Fruit fly (Drosophila melanogaster) whole organism, embryonic: ENCODE results near the gene NdufA3.
A peak's percentile ranks its signal among the peaks of the same experiment; 100 is the strongest.

Source experiments
- Atf-2 ChIP-seq: fragments of 200-800 bp; sonication (Bioruptor generic); optimal IDR thresholded peaks from 2 replicates; lab custom pipeline; 2016; ENCODE audit warnings: missing biosample characterization, missing genetic modification characterization
- Atf6 ChIP-seq: fragments of 200-800 bp; sonication (Bioruptor generic); IDR thresholded peaks from 2 replicates; pipeline ENCODE4 v1.3.6; 2022; ENCODE audit warnings: missing biosample characterization, missing genetic modification characterization
- Bteb2 ChIP-seq: fragments of 200-800 bp; sonication (Bioruptor generic); optimal IDR thresholded peaks from 2 replicates; lab custom pipeline; 2016; ENCODE audit warnings: missing biosample characterization, missing genetic modification characterization
- CG10274 ChIP-seq: fragments of 200-800 bp; sonication (Bioruptor generic); optimal IDR thresholded peaks from 3 replicates; lab custom pipeline; 2017; ENCODE audit warnings: missing biosample characterization, mild to moderate bottlenecking, missing genetic modification characterization
- CG10565 ChIP-seq: fragments of 200-800 bp; sonication (Bioruptor generic); optimal IDR thresholded peaks from 3 replicates; lab custom pipeline; 2016; ENCODE audit warnings: missing biosample characterization, mild to moderate bottlenecking, missing genetic modification characterization
- CG10979 ChIP-seq: fragments of 200-800 bp; sonication (Bioruptor generic); optimal IDR thresholded peaks from 2 replicates; lab custom pipeline; 2018; ENCODE audit warnings: missing biosample characterization, mild to moderate bottlenecking, missing genetic modification characterization, moderate library complexity
- CG11695 ChIP-seq: fragments of 200-800 bp; sonication (Bioruptor generic); IDR thresholded peaks from 3 replicates; pipeline ENCODE4 v1.3.6; 2022; ENCODE audit warnings: missing biosample characterization, missing genetic modification characterization
- CG15601 ChIP-seq: fragments of 200-800 bp; sonication (Bioruptor generic); optimal IDR thresholded peaks from 3 replicates; lab custom pipeline; 2019; ENCODE audit warnings: missing biosample characterization, mild to moderate bottlenecking, missing genetic modification characterization, moderate library complexity
- CG15696 ChIP-seq: fragments of 200-800 bp; sonication (Bioruptor generic); optimal IDR thresholded peaks from 2 replicates; lab custom pipeline; 2019; ENCODE audit warnings: missing biosample characterization, mild to moderate bottlenecking, missing genetic modification characterization, moderate library complexity
- CG1647 ChIP-seq: fragments of 200-800 bp; sonication (Bioruptor generic); optimal IDR thresholded peaks from 3 replicates; lab custom pipeline; 2016; ENCODE audit warnings: missing biosample characterization, missing genetic modification characterization
- CG18476 ChIP-seq: fragments of 200-800 bp; sonication (Bioruptor generic); optimal IDR thresholded peaks from 2 replicates; lab custom pipeline; 2016; ENCODE audit warnings: missing biosample characterization, mild to moderate bottlenecking, missing genetic modification characterization
- CG18619 ChIP-seq: fragments of 200-800 bp; sonication (Bioruptor generic); optimal IDR thresholded peaks from 3 replicates; lab custom pipeline; 2017; ENCODE audit warnings: missing biosample characterization, mild to moderate bottlenecking, missing genetic modification characterization
- CG2202 ChIP-seq: fragments of 200-800 bp; sonication (Bioruptor generic); optimal IDR thresholded peaks from 2 replicates; lab custom pipeline; 2018; ENCODE audit warnings: missing biosample characterization, mild to moderate bottlenecking, missing genetic modification characterization
- CG34224 ChIP-seq: fragments of 200-800 bp; sonication (Bioruptor generic); IDR thresholded peaks from 3 replicates; pipeline ENCODE4 v1.3.6; 2022; ENCODE audit warnings: missing biosample characterization, missing genetic modification characterization; ENCODE audit not compliant: partially characterized antibody
- CG43689 ChIP-seq: fragments of 200-800 bp; sonication (Bioruptor generic); IDR thresholded peaks from 2 replicates; pipeline ENCODE4 v1.3.6; 2022; ENCODE audit warnings: missing biosample characterization, missing genetic modification characterization
- CG6175 ChIP-seq: fragments of 200-800 bp; sonication (Bioruptor generic); IDR thresholded peaks from 3 replicates; pipeline ENCODE4 v1.3.6; 2022; ENCODE audit warnings: missing biosample characterization, missing genetic modification characterization
- CG7372 ChIP-seq: fragments of 200-800 bp; sonication (Bioruptor generic); IDR thresholded peaks from 2 replicates; pipeline ENCODE4 v1.3.6; 2022; ENCODE audit warnings: missing biosample characterization, missing genetic modification characterization
- CG7839 ChIP-seq: fragments of 200-800 bp; sonication (Bioruptor generic); optimal IDR thresholded peaks from 3 replicates; lab custom pipeline; 2018; ENCODE audit warnings: missing biosample characterization, mild to moderate bottlenecking, missing genetic modification characterization, moderate library complexity
- CG9437 ChIP-seq: fragments of 200-800 bp; sonication (Bioruptor generic); optimal IDR thresholded peaks from 2 replicates; lab custom pipeline; 2018; ENCODE audit warnings: missing biosample characterization, mild to moderate bottlenecking, missing genetic modification characterization
- CG9797 ChIP-seq: fragments of 200-800 bp; sonication (Bioruptor generic); optimal IDR thresholded peaks from 3 replicates; lab custom pipeline; 2018; ENCODE audit warnings: missing biosample characterization, mild to moderate bottlenecking, missing genetic modification characterization
- CG9876 ChIP-seq: fragments of 200-800 bp; sonication (Bioruptor generic); optimal IDR thresholded peaks from 2 replicates; lab custom pipeline; 2016; ENCODE audit warnings: missing biosample characterization, missing genetic modification characterization
- E2f1 ChIP-seq: fragments of 200-800 bp; sonication (Bioruptor generic); IDR thresholded peaks from 2 replicates; pipeline ENCODE4 v1.3.6; 2022; ENCODE audit warnings: missing biosample characterization, missing genetic modification characterization
- Elba2 ChIP-seq: fragments of 200-800 bp; sonication (Bioruptor generic); optimal IDR thresholded peaks from 3 replicates; lab custom pipeline; 2016; ENCODE audit warnings: missing biosample characterization, missing genetic modification characterization
- Ets65A ChIP-seq: fragments of 200-800 bp; sonication (Bioruptor generic); peaks from one replicate; lab custom pipeline; 2016; ENCODE audit warnings: missing biosample characterization, missing genetic modification characterization
- Hmx ChIP-seq: fragments of 200-800 bp; sonication (Bioruptor generic); optimal IDR thresholded peaks from 2 replicates; lab custom pipeline; 2016; ENCODE audit warnings: missing biosample characterization, missing genetic modification characterization
- MBD-R2 ChIP-seq: fragments of 200-800 bp; sonication (Bioruptor generic); IDR thresholded peaks from 2 replicates; pipeline ENCODE4 v1.3.6; 2022; ENCODE audit warnings: missing biosample characterization, missing genetic modification characterization
- MTF-1 ChIP-seq: fragments of 200-800 bp; sonication (Bioruptor generic); optimal IDR thresholded peaks from 2 replicates; lab custom pipeline; 2018; ENCODE audit warnings: missing biosample characterization, mild to moderate bottlenecking, missing genetic modification characterization, borderline replicate concordance
- Max ChIP-seq: fragments of 200-800 bp; sonication (Bioruptor generic); optimal IDR thresholded peaks from 2 replicates; lab custom pipeline; 2016; ENCODE audit warnings: missing biosample characterization, mild to moderate bottlenecking, missing genetic modification characterization
- Nf-YB ChIP-seq: fragments of 200-800 bp; sonication (Bioruptor generic); optimal IDR thresholded peaks from 3 replicates; lab custom pipeline; 2019; ENCODE audit warnings: missing biosample characterization, mild to moderate bottlenecking, missing genetic modification characterization, moderate library complexity
- NfI ChIP-seq: fragments of 200-800 bp; sonication (Bioruptor generic); optimal IDR thresholded peaks from 3 replicates; lab custom pipeline; 2018; ENCODE audit warnings: missing biosample characterization, mild to moderate bottlenecking, missing genetic modification characterization, moderate library complexity
- Rfx ChIP-seq: fragments of 200-800 bp; sonication (Bioruptor generic); IDR thresholded peaks from 2 replicates; pipeline ENCODE4 v1.3.6; 2022; ENCODE audit warnings: missing biosample characterization, missing genetic modification characterization
- Rx ChIP-seq: fragments of 200-800 bp; sonication (Bioruptor generic); IDR thresholded peaks from 2 replicates; pipeline ENCODE4 v1.3.6; 2022; ENCODE audit warnings: missing biosample characterization, missing genetic modification characterization
- Trl ChIP-seq, 3 experiments: fragments of >200 bp in 2 of 3; fragments of 200-800 bp in 1 of 3; sonication (Bioruptor generic) in 1 of 3; optimal IDR thresholded peaks; 2 replicates in 1 of 3; 3 replicates in 2 of 3; lab custom pipeline; 2016 to 2017; ENCODE audit warnings: missing biosample characterization in 1 of 3, missing genetic modification characterization in 1 of 3
- al ChIP-seq: fragments of 200-800 bp; sonication (Bioruptor generic); IDR thresholded peaks from 2 replicates; pipeline ENCODE4 v1.3.6; 2022; ENCODE audit warnings: missing biosample characterization, missing genetic modification characterization
- chinmo ChIP-seq: fragments of 200-800 bp; sonication (Bioruptor generic); IDR thresholded peaks from 4 replicates; pipeline ENCODE4 v1.3.6; 2022; ENCODE audit warnings: missing biosample characterization, missing genetic modification characterization; ENCODE audit not compliant: partially characterized antibody
- disco-r ChIP-seq: fragments of 200-800 bp; sonication (Bioruptor generic); optimal IDR thresholded peaks from 2 replicates; lab custom pipeline; 2016; ENCODE audit warnings: missing biosample characterization, missing genetic modification characterization
- gcm ChIP-seq: fragments of 200-800 bp; sonication (Bioruptor generic); optimal IDR thresholded peaks from 2 replicates; lab custom pipeline; 2019; ENCODE audit warnings: missing biosample characterization, mild to moderate bottlenecking, missing genetic modification characterization, moderate library complexity
- grau ChIP-seq: fragments of 200-800 bp; optimal IDR thresholded peaks from 3 replicates; lab custom pipeline; 2019; ENCODE audit warnings: missing biosample characterization, mild to moderate bottlenecking, missing genetic modification characterization, moderate library complexity
- h ChIP-seq: fragments of >200 bp; optimal IDR thresholded peaks from 2 replicates; lab custom pipeline; 2017
- hb ChIP-seq: fragments of 200-800 bp; sonication (Bioruptor generic); IDR thresholded peaks from 3 replicates; pipeline ENCODE4 v1.3.6; 2022; ENCODE audit warnings: missing biosample characterization, missing genetic modification characterization; ENCODE audit not compliant: partially characterized antibody
- hth ChIP-seq: fragments of >200 bp; optimal IDR thresholded peaks from 2 replicates; lab custom pipeline; 2017; ENCODE audit warnings: inconsistent platforms
- mirr ChIP-seq: fragments of 200-800 bp; sonication (Bioruptor generic); optimal IDR thresholded peaks from 3 replicates; lab custom pipeline; 2018; ENCODE audit warnings: missing biosample characterization, mild to moderate bottlenecking, missing genetic modification characterization
- pnt ChIP-seq: fragments of 200-800 bp; sonication (Bioruptor generic); optimal IDR thresholded peaks from 3 replicates; lab custom pipeline; 2016; ENCODE audit warnings: missing biosample characterization, missing genetic modification characterization
- prd ChIP-seq, 3 experiments: fragments of >200 bp in 2 of 3; fragments of 200-800 bp in 1 of 3; sonication (Bioruptor generic) in 1 of 3; optimal IDR thresholded peaks in 2 of 3; IDR thresholded peaks in 1 of 3; 2 replicates in 2 of 3; 3 replicates in 1 of 3; pipeline versions ENCODE4 v1.3.6 to Lab custom; 2017 to 2022; ENCODE audit warnings: missing biosample characterization in 1 of 3, missing genetic modification characterization in 1 of 3
- shn ChIP-seq: fragments of 200-800 bp; sonication (Bioruptor generic); optimal IDR thresholded peaks from 3 replicates; lab custom pipeline; 2016; ENCODE audit warnings: missing biosample characterization, missing genetic modification characterization
- slbo ChIP-seq: fragments of 200-800 bp; sonication (Bioruptor generic); IDR thresholded peaks from 2 replicates; pipeline ENCODE4 v1.3.6; 2022; ENCODE audit warnings: missing biosample characterization, missing genetic modification characterization
- sna ChIP-seq: fragments of 200-800 bp; sonication (Bioruptor generic); IDR thresholded peaks from 2 replicates; pipeline ENCODE4 v1.3.6; 2022; ENCODE audit warnings: missing biosample characterization, missing genetic modification characterization; ENCODE audit not compliant: partially characterized antibody
- sr ChIP-seq: fragments of 200-800 bp; sonication (Bioruptor generic); IDR thresholded peaks from 3 replicates; pipeline ENCODE4 v1.3.6; 2022; ENCODE audit warnings: missing biosample characterization, missing genetic modification characterization
- tgo ChIP-seq: fragments of 200-800 bp; sonication (Bioruptor generic); IDR thresholded peaks from 3 replicates; pipeline ENCODE4 v1.3.6; 2022; ENCODE audit warnings: missing biosample characterization, missing genetic modification characterization
- wdn ChIP-seq: fragments of 200-800 bp; sonication (Bioruptor generic); IDR thresholded peaks from 2 replicates; pipeline ENCODE4 v1.3.6; 2022; ENCODE audit warnings: missing biosample characterization, missing genetic modification characterization
- zen ChIP-seq: fragments of 200-800 bp; sonication (Bioruptor generic); optimal IDR thresholded peaks from 3 replicates; lab custom pipeline; 2018; ENCODE audit warnings: missing biosample characterization, mild to moderate bottlenecking, missing genetic modification characterization, moderate library complexity

NdufA3 gene

dm6 chrX:9155134-9155533, 4.7 kb downstream of the NdufA3 start (continued):
- TF ChIP-seq Ets65A (GFP tag; lab: Kevin White, UChicago) (no peak), Bteb2 (GFP tag; lab: Kevin White, UChicago) (peak; percentile 44), Rx (GFP tag; lab: Robert Waterston, UW) (no peak), gcm (GFP tag; lab: Kevin White, UChicago) (no peak), h (lab: Kevin White, UChicago) (no peak), pnt (GFP tag; lab: Kevin White, UChicago) (no peak), CG10979 (tag; lab: Kevin White, UChicago) (peak; percentile 78), CG6175 (GFP tag; lab: Robert Waterston, UW) (no peak), Rfx (peak; percentile 37; the same call in 1 of the 2 replicates), CG34224 (GFP tag; lab: Robert Waterston, UW) (no peak), CG18476 (GFP tag; lab: Kevin White, UChicago) (peak; percentile 56), chinmo (GFP tag; lab: Robert Waterston, UW) (no peak), CG10565 (GFP tag; lab: Kevin White, UChicago) (no peak), Atf6 (GFP tag; lab: Robert Waterston, UW) (peak; percentile 39; the same call in 1 of the 2 replicates), CG15696 (peak; percentile 81), MTF-1 (GFP tag; lab: Kevin White, UChicago) (peak; percentile 8), shn (GFP tag; lab: Kevin White, UChicago) (no peak), mirr (GFP tag; lab: Kevin White, UChicago) (no peak), CG9876 (GFP tag; lab: Kevin White, UChicago) (no peak), CG7372 (GFP tag; lab: Robert Waterston, UW) (peak; percentile 24; the same call in 1 of the 2 replicates), CG9797 (GFP tag; lab: Kevin White, UChicago) (no peak), CG43689 (no peak), Elba2 (GFP tag; lab: Kevin White, UChicago) (no peak), Atf-2 (no peak), CG7839 (peak; percentile 73), CG9437 (GFP tag; lab: Kevin White, UChicago) (no peak), CG10274 (GFP tag; lab: Kevin White, UChicago) (no peak), CG11695 (GFP tag; lab: Robert Waterston, UW) (no peak), Trl (optimal IDR thresholded peaks at IDR 0.05; lab: Kevin White, UChicago) (no peak), Trl (GFP tag; optimal IDR thresholded peaks at IDR 0.05; lab: Kevin White, UChicago) (no peak), tgo (peak; percentile 25; the same call in 1 of the 3 replicates), Max (GFP tag; lab: Kevin White, UChicago) (peak; percentile 46), hb (GFP tag; lab: Robert Waterston, UW) (no peak), NfI (GFP tag; lab: Kevin White, UChicago) (peak; percentile 30), grau (tag; lab: Kevin White, UChicago) (peak; percentile 61), wdn (GFP tag; lab: Robert Waterston, UW) (no peak), CG2202 (tag; lab: Kevin White, UChicago) (no peak), prd (optimal IDR thresholded peaks at IDR 0.05; lab: Kevin White, UChicago) (no peak), prd (GFP tag; IDR thresholded peaks at IDR 0.05; lab: Robert Waterston, UW) (peak; percentile 43; the same call in 2 of the 3 replicates), Nf-YB (GFP tag; lab: Kevin White, UChicago) (no peak), E2f1 (GFP tag; lab: Robert Waterston, UW) (peak; percentile 28; the same call in 1 of the 2 replicates), Hmx (no peak), zen (tag; lab: Kevin White, UChicago) (peak; percentile 42), sr (GFP tag; lab: Robert Waterston, UW) (no peak), CG1647 (peak; percentile 41), hth (lab: Kevin White, UChicago) (no peak), disco-r (GFP tag; lab: Kevin White, UChicago) (no peak), MBD-R2 (no peak), sna (GFP tag; lab: Robert Waterston, UW) (no peak), al (GFP tag; lab: Robert Waterston, UW) (no peak), slbo (GFP tag; lab: Robert Waterston, UW) (peak; percentile 34; the same call in 1 of the 2 replicates), CG18619 (GFP tag; lab: Kevin White, UChicago) (no peak), CG15601 (tag; lab: Kevin White, UChicago) (peak; percentile 29)
